Fruit fly (Drosophila melanogaster) Kc167 (cell line): ENCODE results near the gene CG12689.

Experiments
- Myc ChIP-seq: fragments of >200 bp; optimal IDR thresholded peaks from 2 replicates; lab custom pipeline; 2017; ENCODE audit warnings: missing external identifiers
- Sin3A ChIP-seq: fragments of >200 bp; optimal IDR thresholded peaks from 2 replicates; lab custom pipeline; 2018; ENCODE audit warnings: missing external identifiers
- h ChIP-seq: fragments of >200 bp; optimal IDR thresholded peaks from 3 replicates; lab custom pipeline; 2018; ENCODE audit warnings: missing external identifiers
- insv ChIP-seq: fragments of >200 bp; optimal IDR thresholded peaks from 3 replicates; lab custom pipeline; 2018; ENCODE audit warnings: missing external identifiers
- psq ChIP-seq: fragments of >200 bp; optimal IDR thresholded peaks from 2 replicates; lab custom pipeline; 2017; ENCODE audit warnings: missing external identifiers
- ttk ChIP-seq: sonication (Bioruptor generic); optimal IDR thresholded peaks from 2 replicates; lab custom pipeline; 2017; ENCODE audit warnings: missing external identifiers

DNA sequence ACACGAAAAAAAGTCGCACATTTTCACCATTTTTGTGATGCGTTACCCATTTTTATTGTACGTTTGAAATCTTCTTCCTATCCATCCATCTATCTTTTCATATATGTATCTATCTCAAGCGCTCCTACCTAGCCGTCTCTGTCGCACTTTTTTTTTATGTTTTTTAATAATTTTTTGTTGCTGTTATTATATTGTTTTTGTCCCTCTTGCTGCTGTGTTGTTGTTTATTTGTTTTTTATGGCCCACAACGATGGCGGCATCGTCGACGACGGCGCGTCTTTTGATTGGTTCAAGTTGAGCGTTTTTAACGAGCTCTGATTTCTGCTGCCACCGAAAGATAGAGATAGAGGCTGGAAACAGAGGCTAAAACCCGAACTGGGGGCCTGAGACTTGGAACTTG, 17.6 kb downstream of the CG12689 start:
- no peak for TF ChIP-seq ttk
- TF ChIP-seq Sin3A = no peak
- no peak for TF ChIP-seq insv (lab: Kevin White, UChicago)
- no peak for TF ChIP-seq Myc (lab: Kevin White, UChicago)
- TF ChIP-seq psq (lab: Kevin White, UChicago) = no peak
- no peak for TF ChIP-seq h (lab: Kevin White, UChicago)
